Worm (Caenorhabditis elegans) whole organism, L2 larva: ENCODE measurements around the gene gcy-21.
A peak's percentile ranks its signal among the peaks of the same experiment; 100 is the strongest.
"Not testable (repeated sequence)": the region's sequence is repeated elsewhere in the genome, so short reads cannot be mapped to it uniquely, and the experiment has no call there.

Experiments
- C34F6.9 ChIP-seq: fragments of 150-350 bp; optimal IDR thresholded peaks from 2 replicates; lab custom pipeline; 2014; ENCODE audit warnings: missing biosample characterization, missing genetic modification characterization
- F13H6.1 ChIP-seq: sonication (generic microtip); optimal IDR thresholded peaks from 2 replicates; lab custom pipeline; 2016; ENCODE audit warnings: missing genetic modification characterization, missing compliant biosample characterization
- R02D3.7 ChIP-seq: fragments of 150-350 bp; optimal IDR thresholded peaks from 2 replicates; lab custom pipeline; 2014; ENCODE audit warnings: missing biosample characterization, missing genetic modification characterization
- alr-1 ChIP-seq: fragments of 150-350 bp; optimal IDR thresholded peaks from 2 replicates; lab custom pipeline; 2014; ENCODE audit warnings: missing biosample characterization, missing genetic modification characterization
- aly-2 ChIP-seq: fragments of 150-350 bp; optimal IDR thresholded peaks from 2 replicates; lab custom pipeline; 2014; ENCODE audit warnings: missing biosample characterization, missing genetic modification characterization
- ama-1 ChIP-seq: fragments of 150-350 bp; optimal IDR thresholded peaks from 2 replicates; lab custom pipeline; 2018; ENCODE audit warnings: inconsistent platforms
- ceh-82 ChIP-seq: fragments of 150-350 bp; optimal IDR thresholded peaks from 2 replicates; lab custom pipeline; 2014; ENCODE audit warnings: missing biosample characterization, missing genetic modification characterization
- egl-27 ChIP-seq: sonication (generic microtip); optimal IDR thresholded peaks from 3 replicates; lab custom pipeline; 2017; ENCODE audit warnings: missing biosample characterization, missing genetic modification reagents, missing genetic modification characterization
- elt-1 ChIP-seq: fragments of 150-350 bp; optimal IDR thresholded peaks from 2 replicates; lab custom pipeline; 2014; ENCODE audit warnings: missing biosample characterization, missing genetic modification characterization
- fos-1 ChIP-seq: fragments of 150-350 bp; optimal IDR thresholded peaks from 2 replicates; lab custom pipeline; 2014; ENCODE audit warnings: missing biosample characterization, missing genetic modification characterization
- gmeb-1 ChIP-seq: fragments of 150-350 bp; optimal IDR thresholded peaks from 2 replicates; lab custom pipeline; 2014; ENCODE audit warnings: missing biosample characterization, missing genetic modification characterization
- lin-11 ChIP-seq: fragments of 150-350 bp; sonication (generic microtip); optimal IDR thresholded peaks from 2 replicates; lab custom pipeline; 2014; ENCODE audit warnings: missing biosample characterization, missing genetic modification characterization, inconsistent platforms, mixed read lengths
- lsy-2 ChIP-seq, 2 experiments: fragments of 150-350 bp in 1 of 2; sonication (generic microtip) in 1 of 2; optimal IDR thresholded peaks; 2 replicates each; lab custom pipeline; 2014 to 2017; ENCODE audit warnings: missing biosample characterization in 2 of 2, missing genetic modification characterization in 2 of 2
- mab-5 ChIP-seq: fragments of 150-350 bp; optimal IDR thresholded peaks from 2 replicates; lab custom pipeline; 2014; ENCODE audit warnings: missing biosample characterization, missing genetic modification characterization
- mbf-1 ChIP-seq: sonication (generic microtip); optimal IDR thresholded peaks from 2 replicates; lab custom pipeline; 2017; ENCODE audit warnings: missing biosample characterization, missing genetic modification characterization
- mdl-1 ChIP-seq, 2 experiments: fragments of 150-350 bp in 1 of 2; sonication (generic microtip) in 1 of 2; optimal IDR thresholded peaks; 2 replicates each; lab custom pipeline; 2017; ENCODE audit warnings: missing biosample characterization in 2 of 2, missing genetic modification characterization in 2 of 2
- nhr-12 ChIP-seq: fragments of 150-350 bp; optimal IDR thresholded peaks from 2 replicates; lab custom pipeline; 2014; ENCODE audit warnings: missing biosample characterization, missing genetic modification characterization
- nhr-129 ChIP-seq: fragments of 150-350 bp; optimal IDR thresholded peaks from 2 replicates; lab custom pipeline; 2014; ENCODE audit warnings: missing biosample characterization, missing genetic modification characterization
- nhr-21 ChIP-seq: fragments of 150-350 bp; optimal IDR thresholded peaks from 2 replicates; lab custom pipeline; 2014; ENCODE audit warnings: missing biosample characterization, missing genetic modification characterization
- nhr-23 ChIP-seq: fragments of 150-350 bp; optimal IDR thresholded peaks from 2 replicates; lab custom pipeline; 2014; ENCODE audit warnings: missing biosample characterization, missing genetic modification reagents, missing genetic modification characterization
- nhr-237 ChIP-seq: fragments of 150-350 bp; optimal IDR thresholded peaks from 2 replicates; lab custom pipeline; 2014; ENCODE audit warnings: missing biosample characterization, missing genetic modification characterization
- nhr-25 ChIP-seq: fragments of 150-350 bp; sonication (generic microtip); optimal IDR thresholded peaks from 3 replicates; lab custom pipeline; 2014; ENCODE audit warnings: missing biosample characterization, missing genetic modification characterization
- nhr-6 ChIP-seq: fragments of 150-350 bp; optimal IDR thresholded peaks from 2 replicates; lab custom pipeline; 2014; ENCODE audit warnings: missing biosample characterization, missing genetic modification characterization
- sem-4 ChIP-seq: fragments of 150-350 bp; optimal IDR thresholded peaks from 2 replicates; lab custom pipeline; 2014; ENCODE audit warnings: missing biosample characterization, missing genetic modification reagents, missing genetic modification characterization
- skn-1 ChIP-seq: sonication (generic microtip); optimal IDR thresholded peaks from 2 replicates; lab custom pipeline; 2017; ENCODE audit warnings: missing biosample characterization, missing genetic modification characterization
- sma-3 ChIP-seq: sonication (generic microtip); optimal IDR thresholded peaks from 2 replicates; lab custom pipeline; 2016; ENCODE audit warnings: missing genetic modification reagents, missing genetic modification characterization, missing compliant biosample characterization
- sma-9 ChIP-seq, 2 experiments: fragments of 150-350 bp in 1 of 2; sonication (generic microtip) in 1 of 2; optimal IDR thresholded peaks; 2 replicates each; lab custom pipeline; 2014 to 2016; ENCODE audit warnings: missing genetic modification characterization in 2 of 2, mild to moderate bottlenecking in 1 of 2, missing biosample characterization in 1 of 2, missing compliant biosample characterization in 1 of 2, missing genetic modification reagents in 1 of 2, moderate library complexity in 1 of 2
- snpc-4 ChIP-seq: fragments of 150-350 bp; optimal IDR thresholded peaks from 2 replicates; lab custom pipeline; 2014; ENCODE audit warnings: missing biosample characterization, missing genetic modification characterization
- unc-39 ChIP-seq: fragments of 150-350 bp; optimal IDR thresholded peaks from 2 replicates; lab custom pipeline; 2014; ENCODE audit warnings: missing biosample characterization, missing genetic modification characterization
- zag-1 ChIP-seq: fragments of 150-350 bp; optimal IDR thresholded peaks from 2 replicates; lab custom pipeline; 2014; ENCODE audit warnings: missing biosample characterization, missing genetic modification characterization
- ztf-4 ChIP-seq: fragments of 150-350 bp; optimal IDR thresholded peaks from 2 replicates; lab custom pipeline; 2014; ENCODE audit warnings: missing biosample characterization, missing genetic modification characterization

The gcy-21 gene

DNA sequence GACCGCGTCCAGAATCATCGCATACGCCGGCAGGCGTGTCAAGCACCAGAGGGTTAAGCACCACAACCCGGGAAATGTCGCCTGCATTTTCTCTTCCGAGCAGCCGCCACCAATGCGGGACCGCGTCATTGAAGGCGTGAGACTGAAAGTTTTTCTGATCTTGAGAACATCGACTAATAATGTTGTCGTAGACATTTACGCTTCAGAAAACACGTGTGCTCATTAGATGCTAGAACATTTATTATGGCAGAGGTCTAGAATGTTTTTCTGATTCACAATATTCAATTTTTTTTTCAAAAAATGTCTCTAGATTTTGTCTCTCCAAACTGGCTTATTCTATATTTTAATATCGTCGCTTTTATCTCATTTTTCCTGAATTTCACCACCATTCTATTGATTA lies 2.9 kb upstream of the gcy-21 start, which contains the start of gene sri-47:
Gene sri-47, plus strand, starts transcription at position 301 of the 400 bp plus-strand sequence.
- TF ChIP-seq unc-39 (tag; lab: Kevin White, UChicago) (no peak), nhr-21 (tag; lab: Kevin White, UChicago) (no peak), egl-27 (tag; lab: Kevin White, UChicago) (no peak), gmeb-1 (no peak), elt-1 (tag; lab: Kevin White, UChicago) (no peak), lsy-2 (tag; optimal IDR thresholded peaks at IDR 0.05; lab: Kevin White, UChicago) (no peak), mbf-1 (no peak), nhr-129 (tag; lab: Kevin White, UChicago) (no peak), F13H6.1 (tag; lab: Kevin White, UChicago) (no peak), sem-4 (tag; lab: Kevin White, UChicago) (no peak), lin-11 (tag; lab: Kevin White, UChicago) (no peak)

DNA sequence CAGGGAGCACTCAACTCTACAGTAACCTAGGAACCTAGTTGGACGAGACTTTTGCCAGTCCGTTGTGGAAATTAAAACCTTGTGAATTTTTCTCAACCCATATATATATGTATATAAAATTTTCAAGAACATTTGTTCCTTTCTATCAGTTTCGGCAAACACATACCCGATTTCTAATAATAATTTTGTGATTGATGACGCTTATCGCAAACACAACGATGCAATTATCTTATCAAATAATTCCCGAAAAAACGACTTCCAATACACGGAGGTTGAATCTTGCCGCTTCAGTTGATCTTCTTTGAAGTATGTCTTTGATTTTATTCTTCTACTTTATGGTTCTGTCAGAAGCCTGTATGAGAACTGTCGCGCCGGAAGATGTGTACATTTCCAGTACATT lies 5.6 kb downstream of the gcy-21 start, which contains the start of gene F22E5.2:
Gene F22E5.2, plus strand, starts transcription at position 301 of the 400 bp plus-strand sequence.
- not testable (repeated sequence) for TF ChIP-seq nhr-129, nhr-21, mab-5 (tag; lab: Kevin White, UChicago)
- TF ChIP-seq, all 48 proteins: peak for 0; not testable (repeated sequence) for 48

DNA sequence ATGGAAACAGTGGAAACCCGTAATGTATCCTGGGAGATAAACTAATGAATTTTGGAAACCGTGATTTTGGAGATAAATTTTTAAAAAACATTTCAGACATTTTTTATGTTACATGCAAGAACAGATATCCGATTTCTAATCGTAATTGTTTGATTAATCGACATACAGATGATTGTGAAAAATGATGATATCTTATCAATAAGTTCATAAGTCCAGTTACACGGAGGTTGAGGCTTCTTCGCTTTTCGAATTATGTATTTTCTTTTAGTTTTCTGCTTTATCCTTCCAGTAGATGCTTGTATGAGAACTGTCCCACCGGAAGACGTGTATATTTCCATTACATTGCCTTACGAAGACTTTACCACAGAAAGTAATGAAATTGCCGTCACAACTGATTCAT lies 6.1 kb downstream of the gcy-21 start, which contains the start of gene F22E5.22:
Gene F22E5.22, plus strand, starts transcription at position 301 of the 400 bp plus-strand sequence.
- no peak for TF ChIP-seq skn-1 (tag; lab: Kevin White, UChicago)
- TF ChIP-seq alr-1 (tag; lab: Kevin White, UChicago): no peak
- no peak for TF ChIP-seq nhr-25 (tag; lab: Kevin White, UChicago)

DNA sequence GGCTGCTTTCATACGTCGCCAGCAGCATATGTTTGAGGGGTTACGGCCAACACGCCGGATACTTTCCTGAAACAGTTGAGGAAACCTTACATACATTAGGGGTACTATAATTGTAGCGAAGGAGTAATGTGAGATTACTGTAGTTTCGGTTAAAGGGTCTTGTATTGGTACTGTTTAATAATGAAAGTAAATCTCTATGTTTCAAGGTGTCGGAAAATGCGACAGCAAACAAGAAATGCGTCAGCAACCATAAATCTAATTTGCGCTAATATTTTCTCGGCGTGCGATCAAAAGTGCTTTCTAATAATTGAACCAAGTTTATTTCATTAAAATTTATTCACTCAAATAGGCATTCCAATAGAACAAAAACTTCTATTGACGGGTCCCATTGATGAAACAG lies 12.9 kb downstream of the gcy-21 start, which contains the start of gene sri-57:
Gene sri-57, minus strand, starts transcription at position 101 of the 400 bp plus-strand sequence.
- not testable (repeated sequence) for TF ChIP-seq R02D3.7 (tag; lab: Kevin White, UChicago); ztf-4 (tag; lab: Kevin White, UChicago); aly-2

DNA sequence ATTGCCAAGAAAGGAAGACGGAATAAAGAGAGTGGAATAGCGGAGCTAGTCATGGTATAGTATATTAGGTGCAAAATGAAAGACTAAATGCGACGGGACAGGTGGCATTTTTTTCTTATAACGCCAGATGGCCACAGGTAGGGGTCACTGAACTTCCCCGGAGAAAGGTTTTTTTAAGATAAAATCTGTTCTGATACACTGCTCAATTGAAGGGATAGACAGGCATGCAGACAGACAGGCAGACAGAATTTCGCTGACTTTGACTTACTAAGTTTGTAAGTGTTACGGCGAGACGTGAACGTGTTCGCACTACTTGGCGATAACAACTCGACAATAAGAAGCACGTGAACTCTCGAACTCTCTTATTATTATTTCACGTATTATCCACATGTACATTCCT lies 14.1 kb downstream of the gcy-21 start, which contains the start of the genes F22E5.20 and F22E5.1:
Gene F22E5.20, minus strand, starts transcription at position 101 of the 400 bp plus-strand sequence.
Gene F22E5.1, plus strand, starts transcription at position 242 of the 400 bp plus-strand sequence.
- not testable (repeated sequence) for TF ChIP-seq mbf-1; C34F6.9 (tag; lab: Kevin White, UChicago); ceh-82
- TF ChIP-seq, all 48 proteins: peak for 0; not testable (repeated sequence) for 48

DNA sequence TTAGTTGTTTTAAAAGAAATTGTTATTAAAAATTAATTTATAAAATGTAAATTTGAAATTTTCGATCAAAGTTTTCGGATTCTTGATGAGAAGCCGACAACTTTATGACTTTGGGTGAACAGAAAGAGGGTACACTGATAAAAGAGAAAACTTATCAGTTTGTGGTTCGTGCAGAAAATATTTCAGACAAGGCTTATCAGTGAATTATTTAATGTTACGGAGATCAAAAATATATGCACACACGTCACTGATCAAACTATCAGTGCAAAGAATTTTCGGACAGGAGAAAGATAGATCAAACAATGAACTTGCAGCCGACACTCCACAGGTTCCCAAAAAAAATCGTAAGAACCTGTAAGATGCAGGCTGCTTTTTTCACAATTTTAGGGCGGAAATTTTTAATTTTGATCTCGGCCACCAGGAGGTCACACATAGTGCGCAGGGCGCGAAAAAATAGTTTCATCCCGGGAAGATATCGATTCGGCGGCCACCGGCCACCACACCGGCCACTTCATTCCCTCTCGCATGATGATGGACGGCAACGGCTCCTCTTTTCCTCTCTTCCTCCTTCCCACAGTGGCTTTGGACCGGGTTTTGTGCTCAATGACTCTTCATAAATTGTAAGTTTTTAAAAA lies 18.2 kb downstream of the gcy-21 start, which contains the start of gene F22E5.17:
Gene F22E5.17, plus strand, starts transcription at position 508 of the 635 bp plus-strand sequence.
- TF ChIP-seq nhr-6 (no peak), sma-3 (GFP tag; lab: Kevin White, UChicago) (no peak), fos-1 (tag; lab: Kevin White, UChicago) (peak; percentile 88), mdl-1 (tag; optimal IDR thresholded peaks at IDR 0.05; lab: Kevin White, UChicago) (no peak), mbf-1 (no peak), F13H6.1 (tag; lab: Kevin White, UChicago) (peak; percentile 1), nhr-12 (tag; lab: Kevin White, UChicago) (no peak), ama-1 (lab: Kevin White, UChicago) (no peak), zag-1 (no peak), sma-9 (GFP tag; optimal IDR thresholded peaks at IDR 0.05; lab: Kevin White, UChicago) (peak; percentile 77), sma-9 (tag; optimal IDR thresholded peaks at IDR 0.05; lab: Kevin White, UChicago) (no peak), unc-39 (tag; lab: Kevin White, UChicago) (no peak), alr-1 (tag; lab: Kevin White, UChicago) (no peak), snpc-4 (tag; lab: Kevin White, UChicago) (no peak), nhr-237 (no peak), nhr-129 (tag; lab: Kevin White, UChicago) (no peak), gmeb-1 (peak; percentile 19), aly-2 (no peak), C34F6.9 (tag; lab: Kevin White, UChicago) (no peak), nhr-23 (tag; lab: Kevin White, UChicago) (no peak)
